Worm (Caenorhabditis elegans): Measurements from ENCODE around the gene sgca-1.

DNA sequence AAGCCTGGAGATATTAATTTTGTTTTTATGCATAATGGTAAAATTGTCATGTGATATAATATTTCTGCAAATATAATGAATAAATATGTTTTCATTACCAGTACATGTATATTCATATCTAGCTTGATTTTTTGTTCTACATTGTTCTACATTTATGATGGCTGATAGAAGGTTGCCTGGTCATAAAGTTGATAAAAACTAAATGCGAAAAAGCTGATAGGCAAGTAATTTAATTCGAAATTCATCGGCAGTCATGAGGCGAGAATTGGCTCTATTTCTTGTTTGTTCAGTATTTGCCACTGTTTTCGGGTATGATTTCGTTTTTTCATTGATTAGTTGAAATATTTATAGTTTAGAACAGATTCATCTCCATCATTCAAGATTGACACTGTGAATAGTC lies 5.2 kb downstream of the sgca-1 start, which contains the start of gene bgal-2:
- TF ChIP-seq snpc-4 (tag; optimal IDR thresholded peaks at IDR 0.05) (no peak), nhr-12 (tag; optimal IDR thresholded peaks at IDR 0.05) (no peak), unc-120 (tag; optimal IDR thresholded peaks at IDR 0.05; ENCODE audit: poor library complexity, severe bottlenecking) (no peak), tbx-8 (GFP tag; optimal IDR thresholded peaks at IDR 0.05) (no peak), lsy-2 (tag; optimal IDR thresholded peaks at IDR 0.05) (no peak), elt-3 (tag; optimal IDR thresholded peaks at IDR 0.05) (no peak), nhr-76 (tag; optimal IDR thresholded peaks at IDR 0.05) (no peak), nhr-28 (tag; optimal IDR thresholded peaks at IDR 0.05) (no peak), unc-62 (GFP tag; optimal IDR thresholded peaks at IDR 0.05) (no peak), M03D4.4 (tag; optimal IDR thresholded peaks at IDR 0.05) (no peak), ces-1 (GFP tag; optimal IDR thresholded peaks at IDR 0.05) (no peak), lin-13 (tag; optimal IDR thresholded peaks at IDR 0.05) (no peak), mep-1 (tag; optimal IDR thresholded peaks at IDR 0.05) (no peak)

Data from whole organism, mixed stage, embryonic.